Worm (Caenorhabditis elegans): ENCODE results near the gene coq-5.

The coq-5 gene

ce11 chrIII:7897733-7898132, 39.5 kb upstream of the coq-5 start:
- no peak for TF ChIP-seq lin-11 (tag; optimal IDR thresholded peaks at IDR 0.05)
- TF ChIP-seq unc-42 (tag; optimal IDR thresholded peaks at IDR 0.05) = no peak
- TF ChIP-seq ceh-24 (tag; optimal IDR thresholded peaks at IDR 0.05) = no peak
- TF ChIP-seq C08G9.2 (tag; optimal IDR thresholded peaks at IDR 0.05) = no peak
- TF ChIP-seq C38D4.7 (GFP tag; optimal IDR thresholded peaks at IDR 0.05) = no peak
- TF ChIP-seq nhr-11 (tag; optimal IDR thresholded peaks at IDR 0.05) = no peak
- TF ChIP-seq hlh-13 (GFP tag; optimal IDR thresholded peaks at IDR 0.05) = no peak
- no peak for TF ChIP-seq che-1 (tag; optimal IDR thresholded peaks at IDR 0.05)
- no peak for TF ChIP-seq unc-86 (tag; optimal IDR thresholded peaks at IDR 0.05)
- no peak for TF ChIP-seq gmeb-2 (tag; optimal IDR thresholded peaks at IDR 0.05)
- TF ChIP-seq madf-2 (tag; optimal IDR thresholded peaks at IDR 0.05) = no peak
- TF ChIP-seq tbx-7 (tag; optimal IDR thresholded peaks at IDR 0.05) = no peak
- TF ChIP-seq ceh-19 (GFP tag; optimal IDR thresholded peaks at IDR 0.05) = no peak
- TF ChIP-seq pax-1 (tag; optimal IDR thresholded peaks at IDR 0.05) = no peak
- no peak for TF ChIP-seq ama-1 (optimal IDR thresholded peaks at IDR 0.05)
- no peak for TF ChIP-seq ceh-31 (tag; optimal IDR thresholded peaks at IDR 0.05)

DNA sequence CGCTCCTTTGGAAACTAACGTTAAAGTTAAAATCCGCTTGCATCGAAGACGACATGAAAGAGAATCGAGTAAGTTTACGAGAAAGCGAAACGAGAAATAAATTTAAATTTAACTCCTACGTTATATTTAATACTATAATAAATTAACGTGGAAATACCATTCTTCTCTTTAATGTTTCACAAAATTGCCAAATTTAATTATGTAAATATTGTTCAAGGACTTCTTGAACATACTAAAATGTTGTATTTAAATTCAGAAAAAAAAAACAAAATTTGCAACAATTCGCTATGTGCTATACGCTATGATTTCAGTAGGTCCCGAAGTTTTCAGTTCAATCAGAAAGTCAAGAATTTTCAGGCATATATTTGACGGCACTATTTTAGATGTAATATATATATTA, 38.7 kb upstream of the coq-5 start, which contains the start of gene ZK688.10:
ZK688.10 (minus strand) TSS at position 101 of the 400 bp plus-strand sequence.
- TF ChIP-seq ceh-9 (tag; optimal IDR thresholded peaks at IDR 0.05) (no peak), lin-11 (tag; optimal IDR thresholded peaks at IDR 0.05) (no peak), ceh-2 (tag; optimal IDR thresholded peaks at IDR 0.05) (no peak), hlh-13 (GFP tag; optimal IDR thresholded peaks at IDR 0.05) (no peak), elt-2 (tag; optimal IDR thresholded peaks at IDR 0.05) (no peak), ahr-1 (tag; optimal IDR thresholded peaks at IDR 0.05) (no peak), ceh-31 (tag; optimal IDR thresholded peaks at IDR 0.05) (no peak), madf-2 (tag; optimal IDR thresholded peaks at IDR 0.05) (no peak), pat-9 (tag; optimal IDR thresholded peaks at IDR 0.05) (no peak), dmd-4 (tag; optimal IDR thresholded peaks at IDR 0.05; ENCODE audit: borderline replicate concordance) (no peak), gmeb-2 (tag; optimal IDR thresholded peaks at IDR 0.05) (no peak), sox-2 (GFP tag; IDR thresholded peaks at IDR 0.05) (no peak)

ce11 chrIII:7894724-7895123, 36.5 kb upstream of the coq-5 start, which contains the start of gene ZK688.4:
ZK688.4 (plus strand) TSS chrIII:7895024.
- TF ChIP-seq nfya-1 (tag; optimal IDR thresholded peaks at IDR 0.05) (no peak), madf-2 (tag; optimal IDR thresholded peaks at IDR 0.05) (no peak)

- no peak for TF ChIP-seq unc-86 (tag; optimal IDR thresholded peaks at IDR 0.05)
- TF ChIP-seq fax-1 (tag; optimal IDR thresholded peaks at IDR 0.05) = no peak
- no peak for TF ChIP-seq sdc-2 (tag; optimal IDR thresholded peaks at IDR 0.05)
- no peak for TF ChIP-seq pqm-1 (tag; optimal IDR thresholded peaks at IDR 0.05)
- no peak for TF ChIP-seq gmeb-2 (tag; optimal IDR thresholded peaks at IDR 0.05)
- no peak for TF ChIP-seq F13H6.1 (tag; optimal IDR thresholded peaks at IDR 0.05)
- TF ChIP-seq hlh-8 (tag; optimal IDR thresholded peaks at IDR 0.05) = no peak
- no peak for TF ChIP-seq tbx-7 (tag; optimal IDR thresholded peaks at IDR 0.05)
- no peak for TF ChIP-seq fkh-10 (GFP tag; optimal IDR thresholded peaks at IDR 0.05)
- TF ChIP-seq eyg-1 (tag; optimal IDR thresholded peaks at IDR 0.05) = no peak
- TF ChIP-seq mec-3 (tag; optimal IDR thresholded peaks at IDR 0.05; ENCODE audit: borderline replicate concordance) = no peak
- no peak for TF ChIP-seq pax-1 (tag; optimal IDR thresholded peaks at IDR 0.05)
- TF ChIP-seq che-1 (tag; optimal IDR thresholded peaks at IDR 0.05) = no peak
- no peak for TF ChIP-seq rnt-1 (tag; optimal IDR thresholded peaks at IDR 0.05)
- no peak for TF ChIP-seq hlh-30 (tag; optimal IDR thresholded peaks at IDR 0.05; ENCODE audit: insufficient read depth)
- no peak for TF ChIP-seq ceh-34 (tag; optimal IDR thresholded peaks at IDR 0.05)
- TF ChIP-seq lim-6 (tag; optimal IDR thresholded peaks at IDR 0.05) = no peak
- TF ChIP-seq fkh-6 (tag; optimal IDR thresholded peaks at IDR 0.05) = no peak
- no peak for TF ChIP-seq sox-4 (tag; optimal IDR thresholded peaks at IDR 0.05)
These were observed 35.0 kb upstream of the coq-5 start for ce11 chrIII:7893224-7893623.

Data from whole organism, late embryonic.